Worm (Caenorhabditis elegans) whole organism, early embryonic: ENCODE results near the gene spin-1.

Experiments used
- ama-1 ChIP-seq: fragments of 150-350 bp; optimal IDR thresholded peaks from 2 replicates; lab custom pipeline; 2014
- hmg-4 ChIP-seq: fragments of 200-800 bp; sonication (Bioruptor generic); optimal IDR thresholded peaks from 2 replicates; lab custom pipeline; 2018; ENCODE audit warnings: mild to moderate bottlenecking, missing genetic modification characterization, missing compliant biosample characterization
- hnd-1 ChIP-seq: sonication (generic microtip); optimal IDR thresholded peaks from 2 replicates; lab custom pipeline; 2016; ENCODE audit warnings: missing genetic modification characterization, missing compliant biosample characterization
- scrt-1 ChIP-seq: fragments of 200-800 bp; sonication (Bioruptor generic); IDR thresholded peaks from 2 replicates; pipeline ENCODE4 v1.3.6; 2022; ENCODE audit warnings: missing genetic modification characterization, missing compliant biosample characterization
- sea-1 ChIP-seq: fragments of 200-800 bp; sonication (Bioruptor generic); conservative IDR thresholded peaks from 2 replicates; pipeline ENCODE4 v1.3.6; 2022; ENCODE audit warnings: missing genetic modification characterization, missing compliant biosample characterization
- tbx-11 ChIP-seq: fragments of 200-800 bp; sonication (Bioruptor generic); IDR thresholded peaks from 2 replicates; pipeline ENCODE4 v1.3.6; 2022; ENCODE audit warnings: missing genetic modification characterization, missing compliant biosample characterization
- tbx-37 ChIP-seq: fragments of 200-800 bp; sonication (Bioruptor generic); conservative IDR thresholded peaks from 2 replicates; pipeline ENCODE4 v1.3.6; 2022; ENCODE audit warnings: missing genetic modification reagents, missing genetic modification characterization, missing compliant biosample characterization

DNA sequence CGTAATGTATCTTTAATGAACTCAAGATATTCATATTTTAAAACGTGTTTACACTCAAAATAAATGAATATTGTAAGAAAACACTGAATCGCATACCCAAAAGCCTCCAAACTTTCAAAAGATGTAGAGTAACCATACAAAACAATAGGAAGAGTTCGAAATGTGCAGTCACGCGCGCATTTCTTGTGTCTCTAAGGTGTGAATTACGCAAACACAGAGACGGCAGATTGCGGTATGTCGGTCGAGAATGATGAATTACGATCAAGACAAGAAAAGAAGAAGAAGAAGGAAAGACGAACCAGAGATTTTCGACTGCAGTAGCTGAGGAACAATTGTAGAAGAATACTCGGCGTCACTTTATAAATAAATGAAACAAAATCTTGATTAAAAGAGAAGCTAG is 3.3 kb upstream of the spin-1 start, which contains the start of gene lhpp-1:
- TF ChIP-seq hmg-4 (GFP tag; lab: Kevin White, UChicago), result no peak
- TF ChIP-seq hnd-1 (tag; lab: Kevin White, UChicago), result no peak
- no peak for TF ChIP-seq ama-1 (lab: Kevin White, UChicago)
- no peak for TF ChIP-seq tbx-11 (GFP tag; lab: Robert Waterston, UW)
- TF ChIP-seq sea-1 (GFP tag; lab: Robert Waterston, UW), result no peak
- TF ChIP-seq scrt-1 (GFP tag; lab: Robert Waterston, UW), result no peak
- no peak for TF ChIP-seq tbx-37 (GFP tag; lab: Robert Waterston, UW)
